Worm (Caenorhabditis elegans) whole organism, young adult: Measurements from ENCODE around the gene tag-343.

ENCODE experiments used
- B0019.2 ChIP-seq: fragments of 200-800 bp; sonication (Bioruptor generic); conservative IDR thresholded peaks from 2 replicates; pipeline ENCODE4 v1.3.6; 2022; ENCODE audit warnings: missing genetic modification reagents, missing genetic modification characterization, missing compliant biosample characterization
- B0336.3 ChIP-seq: fragments of 200-800 bp; sonication (Bioruptor generic); IDR thresholded peaks from 2 replicates; pipeline ENCODE4 v1.3.6; 2022; ENCODE audit warnings: missing genetic modification characterization, missing compliant biosample characterization
- C06A6.2 ChIP-seq: fragments of 200-800 bp; sonication (Bioruptor generic); conservative IDR thresholded peaks from 2 replicates; pipeline ENCODE4 v1.3.6; 2022; ENCODE audit warnings: missing genetic modification characterization, missing compliant biosample characterization
- F33H1.4 ChIP-seq: fragments of 200-800 bp; sonication (Bioruptor generic); IDR thresholded peaks from 2 replicates; pipeline ENCODE4 v1.3.6; 2022; ENCODE audit warnings: missing genetic modification reagents, missing genetic modification characterization, missing compliant biosample characterization
- F37B4.10 ChIP-seq: fragments of 200-800 bp; sonication (Bioruptor generic); IDR thresholded peaks from 2 replicates; pipeline ENCODE4 v1.3.6; 2022; ENCODE audit warnings: missing genetic modification characterization, missing compliant biosample characterization
- F39B2.1 ChIP-seq: fragments of 200-800 bp; sonication (Bioruptor generic); IDR thresholded peaks from 2 replicates; pipeline ENCODE4 v1.3.6; 2022; ENCODE audit warnings: missing genetic modification reagents, missing genetic modification characterization, missing compliant biosample characterization
- F49E8.2 ChIP-seq: sonication (generic microtip); optimal IDR thresholded peaks from 3 replicates; lab custom pipeline; 2017; ENCODE audit warnings: missing genetic modification characterization, mild to moderate bottlenecking, missing compliant biosample characterization, antibody characterized with exemption, moderate library complexity; ENCODE audit not compliant: insufficient read depth
- K11D2.4 ChIP-seq: fragments of 200-800 bp; sonication (Bioruptor generic); IDR thresholded peaks from 2 replicates; pipeline ENCODE4 v1.3.6; 2022; ENCODE audit warnings: missing genetic modification reagents, missing genetic modification characterization, missing compliant biosample characterization
- K12H6.12 ChIP-seq: fragments of 200-800 bp; sonication (Bioruptor generic); optimal IDR thresholded peaks from 2 replicates; lab custom pipeline; 2018; ENCODE audit warnings: mild to moderate bottlenecking, missing genetic modification characterization, missing compliant biosample characterization
- T26A5.8 ChIP-seq: sonication (generic microtip); optimal IDR thresholded peaks from 2 replicates; lab custom pipeline; 2016; ENCODE audit warnings: missing genetic modification characterization, missing compliant biosample characterization
- Y56A3A.18 ChIP-seq: fragments of 200-800 bp; sonication (Bioruptor generic); IDR thresholded peaks from 2 replicates; pipeline ENCODE4 v1.3.6; 2022; ENCODE audit warnings: missing genetic modification reagents, missing genetic modification characterization, missing compliant biosample characterization
- Y67H2A.10 ChIP-seq: fragments of 200-800 bp; sonication (Bioruptor generic); conservative IDR thresholded peaks from 2 replicates; pipeline ENCODE4 v1.3.6; 2022; ENCODE audit warnings: missing genetic modification reagents, missing genetic modification characterization, missing compliant biosample characterization
- atf-7 ChIP-seq: sonication (generic microtip); optimal IDR thresholded peaks from 2 replicates; lab custom pipeline; 2017; ENCODE audit warnings: mild to moderate bottlenecking, missing genetic modification characterization, missing compliant biosample characterization
- bed-2 ChIP-seq: fragments of 200-800 bp; sonication (Bioruptor generic); IDR thresholded peaks from 2 replicates; pipeline ENCODE4 v1.3.6; 2022; ENCODE audit warnings: missing genetic modification reagents, missing genetic modification characterization, missing compliant biosample characterization
- cebp-1 ChIP-seq, 2 experiments: fragments of 200-800 bp in 1 of 2; sonication (Bioruptor generic) in 1 of 2; sonication (generic microtip) in 1 of 2; IDR thresholded peaks in 1 of 2; optimal IDR thresholded peaks in 1 of 2; 2 replicates each; pipeline versions ENCODE4 v1.3.6 to Lab custom; 2017 to 2022; ENCODE audit warnings: missing compliant biosample characterization in 2 of 2, missing genetic modification characterization in 2 of 2, mild to moderate bottlenecking in 1 of 2, missing genetic modification reagents in 1 of 2, moderate library complexity in 1 of 2
- ceh-91 ChIP-seq: fragments of 200-800 bp; sonication (Bioruptor generic); IDR thresholded peaks from 2 replicates; pipeline ENCODE4 v1.3.6; 2022; ENCODE audit warnings: missing genetic modification reagents, missing genetic modification characterization, missing compliant biosample characterization
- chd-7 ChIP-seq: sonication (generic microtip); optimal IDR thresholded peaks from 2 replicates; lab custom pipeline; 2016; ENCODE audit warnings: mild to moderate bottlenecking, missing genetic modification characterization, moderate library complexity, missing compliant biosample characterization
- efl-1 ChIP-seq: fragments of 150-350 bp; optimal IDR thresholded peaks from 2 replicates; lab custom pipeline; 2014; ENCODE audit warnings: missing biosample characterization, missing genetic modification reagents, missing genetic modification characterization
- ets-4 ChIP-seq: fragments of 200-800 bp; sonication (Bioruptor generic); optimal IDR thresholded peaks from 2 replicates; lab custom pipeline; 2018; ENCODE audit warnings: mild to moderate bottlenecking, missing genetic modification characterization, missing compliant biosample characterization
- hlh-12 ChIP-seq: sonication (generic microtip); optimal IDR thresholded peaks from 2 replicates; lab custom pipeline; 2016; ENCODE audit warnings: missing genetic modification characterization, missing compliant biosample characterization
- hmg-1.2 ChIP-seq: fragments of 200-800 bp; sonication (Bioruptor generic); IDR thresholded peaks from 2 replicates; pipeline ENCODE4 v1.3.6; 2022; ENCODE audit warnings: missing genetic modification reagents, missing genetic modification characterization, missing compliant biosample characterization
- lag-1 ChIP-seq: fragments of 200-800 bp; sonication (Bioruptor generic); IDR thresholded peaks from 2 replicates; pipeline ENCODE4 v1.3.6; 2022; ENCODE audit warnings: missing genetic modification reagents, missing genetic modification characterization, missing compliant biosample characterization
- lin-26 ChIP-seq: fragments of 200-800 bp; sonication (Bioruptor generic); IDR thresholded peaks from 2 replicates; pipeline ENCODE4 v1.3.6; 2022; ENCODE audit warnings: missing genetic modification reagents, missing genetic modification characterization, missing compliant biosample characterization
- lsl-1 ChIP-seq: fragments of 200-800 bp; sonication (Bioruptor generic); optimal IDR thresholded peaks from 2 replicates; lab custom pipeline; 2018; ENCODE audit warnings: mild to moderate bottlenecking, missing genetic modification characterization, moderate library complexity, missing compliant biosample characterization
- madf-10 ChIP-seq: sonication (generic microtip); optimal IDR thresholded peaks from 2 replicates; lab custom pipeline; 2016; ENCODE audit warnings: mild to moderate bottlenecking, missing genetic modification characterization, missing compliant biosample characterization
- madf-6 ChIP-seq: fragments of 200-800 bp; sonication (Bioruptor generic); IDR thresholded peaks from 2 replicates; pipeline ENCODE4 v1.3.6; 2022; ENCODE audit warnings: missing genetic modification reagents, missing genetic modification characterization, missing compliant biosample characterization
- mes-4 ChIP-seq: sonication (generic microtip); optimal IDR thresholded peaks from 2 replicates; lab custom pipeline; 2016; ENCODE audit warnings: missing genotype, missing genetic modification characterization, missing compliant biosample characterization
- nfyb-1 ChIP-seq: fragments of 200-800 bp; sonication (Bioruptor generic); IDR thresholded peaks from 2 replicates; pipeline ENCODE4 v1.3.6; 2022; ENCODE audit warnings: missing genetic modification reagents, missing genetic modification characterization, missing compliant biosample characterization
- nhr-120 ChIP-seq: fragments of 200-800 bp; sonication (Bioruptor generic); IDR thresholded peaks from 2 replicates; pipeline ENCODE4 v1.3.6; 2022; ENCODE audit warnings: missing genetic modification characterization, missing compliant biosample characterization
- nhr-27 ChIP-seq: fragments of 200-800 bp; sonication (Bioruptor generic); optimal IDR thresholded peaks from 2 replicates; lab custom pipeline; 2018; ENCODE audit warnings: mild to moderate bottlenecking, missing genetic modification characterization, moderate library complexity, missing compliant biosample characterization
- nhr-80 ChIP-seq: sonication (generic microtip); optimal IDR thresholded peaks from 2 replicates; lab custom pipeline; 2016; ENCODE audit warnings: missing genetic modification characterization, missing compliant biosample characterization
- pbrm-1 ChIP-seq: fragments of 200-800 bp; sonication (Bioruptor generic); IDR thresholded peaks from 2 replicates; pipeline ENCODE4 v1.3.6; 2022; ENCODE audit warnings: missing genetic modification reagents, missing genetic modification characterization, missing compliant biosample characterization
- sea-2 ChIP-seq: fragments of 200-800 bp; sonication (Bioruptor generic); IDR thresholded peaks from 2 replicates; pipeline ENCODE4 v1.3.6; 2022; ENCODE audit warnings: missing genetic modification characterization, missing compliant biosample characterization
- snpc-1.1 ChIP-seq: sonication (generic microtip); optimal IDR thresholded peaks from 2 replicates; lab custom pipeline; 2017; ENCODE audit warnings: missing genetic modification characterization, mild to moderate bottlenecking, missing compliant biosample characterization, antibody characterized with exemption, moderate library complexity, missing genotype, missing genetic modification reagents; ENCODE audit not compliant: insufficient read depth
- snpc-3.4 ChIP-seq: sonication (generic microtip); optimal IDR thresholded peaks from 2 replicates; lab custom pipeline; 2017; ENCODE audit warnings: missing genetic modification characterization, mild to moderate bottlenecking, missing compliant biosample characterization, antibody characterized with exemption, moderate library complexity, missing genotype, missing genetic modification reagents
- tbx-9 ChIP-seq: sonication (generic microtip); optimal IDR thresholded peaks from 2 replicates; lab custom pipeline; 2016; ENCODE audit warnings: borderline replicate concordance, missing genetic modification characterization, inconsistent platforms, missing compliant biosample characterization
- unc-62 ChIP-seq: fragments of 150-350 bp; optimal IDR thresholded peaks from 2 replicates; lab custom pipeline; 2014; ENCODE audit warnings: missing biosample characterization, missing genetic modification reagents, missing genetic modification characterization

The tag-343 gene

DNA sequence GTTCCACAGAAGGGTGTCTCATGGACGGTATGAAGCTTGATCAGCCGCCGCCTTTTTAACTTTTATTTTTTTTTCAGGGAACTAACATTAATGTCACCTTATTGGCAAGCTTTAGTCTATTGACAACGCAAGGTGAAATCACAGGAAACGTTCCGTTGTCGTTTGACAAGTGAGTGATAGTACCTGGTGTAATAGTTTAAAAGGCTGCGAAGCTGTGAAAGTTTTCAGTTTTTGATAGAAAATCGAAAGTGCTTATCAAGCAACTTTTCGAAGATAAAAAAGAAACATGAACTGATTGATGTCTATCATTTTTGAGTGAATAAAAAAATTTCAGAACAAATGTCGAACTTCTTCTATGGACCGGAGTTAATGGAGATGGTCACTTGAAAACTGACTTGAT lies 40.4 kb downstream of the tag-343 start:
- TF ChIP-seq ceh-91 (GFP tag; lab: Robert Waterston, UW) (no peak), bed-2 (GFP tag; lab: Robert Waterston, UW) (no peak), nhr-80 (tag; lab: Kevin White, UChicago) (peak; percentile 21)

- TF ChIP-seq sea-2 (GFP tag; lab: Robert Waterston, UW) (no peak), ets-4 (GFP tag; lab: Kevin White, UChicago) (no peak), Y67H2A.10 (GFP tag; lab: Robert Waterston, UW) (no peak), mes-4 (tag; lab: Kevin White, UChicago) (no peak)
Observed at ce11 chrX:16633052-16633451, 41.5 kb downstream of the tag-343 start, which contains the start of gene C06G1.1. Gene C06G1.1, plus strand, starts transcription at chrX:16633352.

DNA sequence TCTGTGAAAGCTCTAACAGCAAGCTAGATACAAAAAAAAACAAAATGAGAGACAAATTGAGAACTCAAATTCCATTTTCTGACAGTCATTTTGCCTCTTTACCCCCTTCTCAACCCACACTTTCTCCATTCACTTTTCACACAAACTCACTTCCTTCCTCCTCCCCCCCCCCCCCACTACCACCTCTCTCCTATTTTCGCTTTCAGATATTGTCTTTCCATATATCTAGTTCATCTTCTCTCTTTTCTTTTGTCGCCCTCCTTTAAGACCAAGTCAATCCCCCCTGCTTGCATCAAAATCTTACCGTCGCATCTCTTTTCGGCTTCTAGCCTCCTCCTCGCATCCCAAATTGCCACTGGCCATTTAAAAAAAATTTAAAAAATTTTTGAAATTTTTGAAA lies 42.7 kb downstream of the tag-343 start:
- TF ChIP-seq nhr-120 (GFP tag; lab: Robert Waterston, UW) (no peak), hlh-12 (tag; lab: Kevin White, UChicago) (no peak), nfyb-1 (GFP tag; lab: Robert Waterston, UW) (no peak), lag-1 (GFP tag; lab: Robert Waterston, UW) (no peak), efl-1 (GFP tag; lab: Kevin White, UChicago) (no peak), unc-62 (GFP tag; lab: Kevin White, UChicago) (no peak), chd-7 (no peak), pbrm-1 (GFP tag; lab: Robert Waterston, UW) (no peak), K11D2.4 (no peak), Y67H2A.10 (GFP tag; lab: Robert Waterston, UW) (no peak), snpc-1.1 (tag; lab: Kevin White, UChicago) (no peak), bed-2 (GFP tag; lab: Robert Waterston, UW) (no peak), F33H1.4 (GFP tag; lab: Robert Waterston, UW) (no peak), madf-6 (GFP tag; lab: Robert Waterston, UW) (no peak), snpc-3.4 (tag; lab: Kevin White, UChicago) (no peak), C06A6.2 (no peak), cebp-1 (GFP tag; IDR thresholded peaks at IDR 0.05; lab: Robert Waterston, UW) (no peak), cebp-1 (tag; optimal IDR thresholded peaks at IDR 0.05; lab: Kevin White, UChicago) (no peak), T26A5.8 (tag; lab: Kevin White, UChicago) (no peak), B0336.3 (no peak), ceh-91 (GFP tag; lab: Robert Waterston, UW) (no peak)

ce11 chrX:16629773-16630172 lies 44.8 kb downstream of the tag-343 start:
- TF ChIP-seq madf-10 (tag; lab: Kevin White, UChicago) = no peak
- TF ChIP-seq hmg-1.2 (GFP tag; lab: Robert Waterston, UW) = no peak
- TF ChIP-seq chd-7 = no peak
- no peak for TF ChIP-seq Y56A3A.18 (GFP tag; lab: Robert Waterston, UW)
- TF ChIP-seq K12H6.12 (tag; lab: Kevin White, UChicago) = no peak
- no peak for TF ChIP-seq F37B4.10 (GFP tag; lab: Robert Waterston, UW)
- no peak for TF ChIP-seq F49E8.2
- no peak for TF ChIP-seq F39B2.1 (GFP tag; lab: Robert Waterston, UW)
- no peak for TF ChIP-seq lsl-1
- no peak for TF ChIP-seq nhr-27 (tag; lab: Kevin White, UChicago)
- TF ChIP-seq lin-26 = no peak
- no peak for TF ChIP-seq bed-2 (GFP tag; lab: Robert Waterston, UW)
- TF ChIP-seq B0019.2 = no peak
- no peak for TF ChIP-seq atf-7
- TF ChIP-seq efl-1 (GFP tag; lab: Kevin White, UChicago) = no peak
- no peak for TF ChIP-seq nhr-80 (tag; lab: Kevin White, UChicago)
- no peak for TF ChIP-seq mes-4 (tag; lab: Kevin White, UChicago)
- TF ChIP-seq tbx-9 (tag; lab: Kevin White, UChicago) = no peak
